Worm (Caenorhabditis elegans): ENCODE results near the gene F11C1.7.

DNA sequence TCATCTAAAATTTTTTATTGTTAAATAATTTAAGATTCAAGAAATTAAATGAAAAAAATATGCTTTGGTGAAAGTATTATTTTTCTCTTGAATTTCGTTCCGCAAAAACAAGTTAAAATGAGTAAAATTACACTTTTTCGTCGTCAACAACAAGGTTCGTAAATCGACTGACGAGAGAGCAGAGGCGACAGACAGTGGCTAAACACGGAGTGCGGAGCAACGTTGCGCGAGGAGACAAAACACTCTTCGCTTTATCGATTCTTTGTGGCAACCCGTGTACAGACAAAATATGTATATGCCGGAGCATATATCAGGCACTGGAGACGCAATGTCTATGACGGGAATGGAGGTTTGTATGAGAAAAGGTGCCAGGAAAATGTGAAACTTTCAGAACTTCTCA lies at the start of gene F11C1.7:
- no peak for TF ChIP-seq K09A11.1 (tag; optimal IDR thresholded peaks at IDR 0.05; ENCODE audit: insufficient read depth)
- no peak for TF ChIP-seq ets-4 (tag; optimal IDR thresholded peaks at IDR 0.05)
- TF ChIP-seq ama-1 (optimal IDR thresholded peaks at IDR 0.05) = no peak
- no peak for TF ChIP-seq sox-4 (tag; optimal IDR thresholded peaks at IDR 0.05)
- no peak for TF ChIP-seq che-1 (tag; optimal IDR thresholded peaks at IDR 0.05)
- no peak for TF ChIP-seq hlh-8 (tag; optimal IDR thresholded peaks at IDR 0.05)
- TF ChIP-seq dve-1 (tag; optimal IDR thresholded peaks at IDR 0.05) = no peak
- TF ChIP-seq mec-3 (tag; optimal IDR thresholded peaks at IDR 0.05; ENCODE audit: borderline replicate concordance) = no peak
- no peak for TF ChIP-seq lin-11 (tag; optimal IDR thresholded peaks at IDR 0.05)
- TF ChIP-seq zip-5 (tag; optimal IDR thresholded peaks at IDR 0.05) = no peak
- no peak for TF ChIP-seq tbx-2 (tag; optimal IDR thresholded peaks at IDR 0.05)
- no peak for TF ChIP-seq pha-4 (tag; optimal IDR thresholded peaks at IDR 0.05)
- TF ChIP-seq hlh-6 (tag; optimal IDR thresholded peaks at IDR 0.05) = no peak
- TF ChIP-seq ceh-18 (tag; optimal IDR thresholded peaks at IDR 0.05) = no peak

All from whole organism, late embryonic.